Fruit fly (Drosophila melanogaster) whole organism, embryonic: ENCODE measurements around the gene Jhbp1.
A peak's percentile ranks its signal among the peaks of the same experiment; 100 is the strongest.

Experiments used
- Antp ChIP-seq: fragments of 200-800 bp; sonication (Bioruptor generic); optimal IDR thresholded peaks from 3 replicates; lab custom pipeline; 2016; ENCODE audit warnings: missing biosample characterization, missing genetic modification characterization
- BEAF-32 ChIP-seq: fragments of 200-800 bp; sonication (Bioruptor generic); optimal IDR thresholded peaks from 3 replicates; lab custom pipeline; 2017; ENCODE audit warnings: missing biosample characterization, missing genetic modification characterization, mild to moderate bottlenecking, moderate library complexity, missing genetic modification reagents
- BtbVII ChIP-seq: fragments of 200-800 bp; sonication (Bioruptor generic); optimal IDR thresholded peaks from 3 replicates; lab custom pipeline; 2017; ENCODE audit warnings: missing biosample characterization, mild to moderate bottlenecking, missing genetic modification characterization
- Bteb2 ChIP-seq: fragments of 200-800 bp; sonication (Bioruptor generic); optimal IDR thresholded peaks from 2 replicates; lab custom pipeline; 2016; ENCODE audit warnings: missing biosample characterization, missing genetic modification characterization
- CG11085 ChIP-seq: fragments of 200-800 bp; sonication (Bioruptor generic); IDR thresholded peaks from 2 replicates; pipeline ENCODE4 v1.3.6; 2022; ENCODE audit warnings: missing biosample characterization, missing genetic modification characterization
- CG11247 ChIP-seq: fragments of 200-800 bp; sonication (Bioruptor generic); IDR thresholded peaks from 2 replicates; pipeline ENCODE4 v1.3.6; 2022; ENCODE audit warnings: missing biosample characterization, missing genetic modification characterization
- CG12236 ChIP-seq: fragments of 200-800 bp; sonication (Bioruptor generic); optimal IDR thresholded peaks from 2 replicates; lab custom pipeline; 2016; ENCODE audit warnings: missing biosample characterization, missing genetic modification characterization
- CG15514 ChIP-seq: fragments of 200-800 bp; sonication (Bioruptor generic); optimal IDR thresholded peaks from 3 replicates; lab custom pipeline; 2017; ENCODE audit warnings: missing biosample characterization, missing genetic modification characterization, mild to moderate bottlenecking, moderate library complexity, missing genetic modification reagents
- CG15601 ChIP-seq: fragments of 200-800 bp; sonication (Bioruptor generic); optimal IDR thresholded peaks from 3 replicates; lab custom pipeline; 2019; ENCODE audit warnings: missing biosample characterization, mild to moderate bottlenecking, missing genetic modification characterization, moderate library complexity
- CG17359 ChIP-seq: fragments of 200-800 bp; sonication (Bioruptor generic); optimal IDR thresholded peaks from 3 replicates; lab custom pipeline; 2018; ENCODE audit warnings: missing biosample characterization, mild to moderate bottlenecking, missing genetic modification characterization, moderate library complexity
- CG17612 ChIP-seq: fragments of 200-800 bp; sonication (Bioruptor generic); IDR thresholded peaks from 2 replicates; pipeline ENCODE4 v1.3.6; 2022; ENCODE audit warnings: missing biosample characterization, missing genetic modification characterization
- CG17912 ChIP-seq: fragments of 200-800 bp; sonication (Bioruptor generic); optimal IDR thresholded peaks from 2 replicates; lab custom pipeline; 2018; ENCODE audit warnings: missing biosample characterization, mild to moderate bottlenecking, missing genetic modification characterization
- CG18476 ChIP-seq: fragments of 200-800 bp; sonication (Bioruptor generic); optimal IDR thresholded peaks from 2 replicates; lab custom pipeline; 2016; ENCODE audit warnings: missing biosample characterization, mild to moderate bottlenecking, missing genetic modification characterization
- CG31441 ChIP-seq: fragments of 200-800 bp; sonication (Bioruptor generic); IDR thresholded peaks from 2 replicates; pipeline ENCODE4 v1.3.6; 2022; ENCODE audit warnings: missing biosample characterization, missing genetic modification characterization
- CG32767 ChIP-seq: fragments of 200-800 bp; sonication (Bioruptor generic); IDR thresholded peaks from 2 replicates; pipeline ENCODE4 v1.3.6; 2022; ENCODE audit warnings: missing biosample characterization, missing genetic modification characterization
- CG3847 ChIP-seq: fragments of 200-800 bp; sonication (Bioruptor generic); IDR thresholded peaks from 2 replicates; pipeline ENCODE4 v1.3.6; 2022; ENCODE audit warnings: missing biosample characterization, missing genetic modification characterization
- CG6175 ChIP-seq: fragments of 200-800 bp; sonication (Bioruptor generic); IDR thresholded peaks from 3 replicates; pipeline ENCODE4 v1.3.6; 2022; ENCODE audit warnings: missing biosample characterization, missing genetic modification characterization
- CG6683 ChIP-seq: fragments of 200-800 bp; sonication (Bioruptor generic); optimal IDR thresholded peaks from 2 replicates; lab custom pipeline; 2017; ENCODE audit warnings: missing biosample characterization, mild to moderate bottlenecking, missing genetic modification characterization, missing genetic modification reagents
- CG7839 ChIP-seq: fragments of 200-800 bp; sonication (Bioruptor generic); optimal IDR thresholded peaks from 3 replicates; lab custom pipeline; 2018; ENCODE audit warnings: missing biosample characterization, mild to moderate bottlenecking, missing genetic modification characterization, moderate library complexity
- CG7963 ChIP-seq: fragments of 200-800 bp; sonication (Bioruptor generic); IDR thresholded peaks from 3 replicates; pipeline ENCODE4 v1.3.6; 2022; ENCODE audit warnings: missing biosample characterization, missing genetic modification characterization; ENCODE audit not compliant: partially characterized antibody
- CG9215 ChIP-seq: fragments of 200-800 bp; sonication (Bioruptor generic); IDR thresholded peaks from 2 replicates; pipeline ENCODE4 v1.3.6; 2022; ENCODE audit warnings: missing biosample characterization, missing genetic modification characterization
- CG9932 ChIP-seq: fragments of 200-800 bp; sonication (Bioruptor generic); IDR thresholded peaks from 2 replicates; pipeline ENCODE4 v1.3.6; 2022; ENCODE audit warnings: missing biosample characterization, missing genetic modification characterization
- CHES-1-like ChIP-seq: fragments of 200-800 bp; sonication (Bioruptor generic); optimal IDR thresholded peaks from 2 replicates; lab custom pipeline; 2016; ENCODE audit warnings: missing biosample characterization, missing genetic modification characterization
- Dip2 ChIP-seq: fragments of 200-800 bp; sonication (Bioruptor generic); IDR thresholded peaks from 2 replicates; pipeline ENCODE4 v1.3.6; 2022; ENCODE audit warnings: missing biosample characterization, missing genetic modification characterization
- Drgx ChIP-seq: fragments of 200-800 bp; sonication (Bioruptor generic); IDR thresholded peaks from 2 replicates; pipeline ENCODE4 v1.3.6; 2022; ENCODE audit warnings: missing biosample characterization, missing genetic modification characterization
- Max ChIP-seq: fragments of 200-800 bp; sonication (Bioruptor generic); optimal IDR thresholded peaks from 2 replicates; lab custom pipeline; 2016; ENCODE audit warnings: missing biosample characterization, mild to moderate bottlenecking, missing genetic modification characterization
- Mes4 ChIP-seq: fragments of 200-800 bp; sonication (Bioruptor generic); optimal IDR thresholded peaks from 2 replicates; lab custom pipeline; 2016; ENCODE audit warnings: missing biosample characterization, missing genetic modification characterization
- NC2α ChIP-seq: fragments of 200-800 bp; sonication (Bioruptor generic); optimal IDR thresholded peaks from 2 replicates; lab custom pipeline; 2016; ENCODE audit warnings: missing biosample characterization, missing genetic modification characterization
- NC2β ChIP-seq: fragments of 200-800 bp; sonication (Bioruptor generic); optimal IDR thresholded peaks from 2 replicates; lab custom pipeline; 2016; ENCODE audit warnings: missing biosample characterization, missing genetic modification characterization
- NK7.1 ChIP-seq: fragments of 200-800 bp; sonication (Bioruptor generic); optimal IDR thresholded peaks from 3 replicates; lab custom pipeline; 2016; ENCODE audit warnings: missing biosample characterization, missing genetic modification characterization
- Nf-YC ChIP-seq: fragments of 200-800 bp; optimal IDR thresholded peaks from 3 replicates; lab custom pipeline; 2019; ENCODE audit warnings: missing biosample characterization, mild to moderate bottlenecking, missing genetic modification characterization, moderate library complexity
- Scr ChIP-seq: fragments of 200-800 bp; sonication (Bioruptor generic); IDR thresholded peaks from 2 replicates; pipeline ENCODE4 v1.3.6; 2022; ENCODE audit warnings: missing biosample characterization, missing genetic modification characterization; ENCODE audit not compliant: partially characterized antibody
- Sox102F ChIP-seq: fragments of 200-800 bp; sonication (Bioruptor generic); optimal IDR thresholded peaks from 2 replicates; lab custom pipeline; 2018; ENCODE audit warnings: missing biosample characterization, mild to moderate bottlenecking, missing genetic modification characterization, moderate library complexity
- Trl ChIP-seq, 3 experiments: fragments of >200 bp in 2 of 3; fragments of 200-800 bp in 1 of 3; sonication (Bioruptor generic) in 1 of 3; optimal IDR thresholded peaks; 2 replicates in 1 of 3; 3 replicates in 2 of 3; lab custom pipeline; 2016 to 2017; ENCODE audit warnings: missing biosample characterization in 1 of 3, missing genetic modification characterization in 1 of 3
- abd-A ChIP-seq: fragments of 200-800 bp; sonication (Bioruptor generic); optimal IDR thresholded peaks from 3 replicates; lab custom pipeline; 2019; ENCODE audit warnings: missing biosample characterization, mild to moderate bottlenecking, missing genetic modification characterization, moderate library complexity
- ci ChIP-seq: fragments of 200-800 bp; sonication (Bioruptor generic); IDR thresholded peaks from 3 replicates; pipeline ENCODE4 v1.3.6; 2022; ENCODE audit warnings: missing biosample characterization, missing genetic modification characterization
- fru ChIP-seq: fragments of >200 bp; optimal IDR thresholded peaks from 2 replicates; lab custom pipeline; 2017
- ftz-f1 ChIP-seq: fragments of 200-800 bp; sonication (Bioruptor generic); optimal IDR thresholded peaks from 2 replicates; lab custom pipeline; 2016; ENCODE audit warnings: missing biosample characterization, missing genetic modification characterization
- gfzf ChIP-seq: fragments of 200-800 bp; sonication (Bioruptor generic); optimal IDR thresholded peaks from 2 replicates; lab custom pipeline; 2016; ENCODE audit warnings: missing biosample characterization, mild to moderate bottlenecking, missing genetic modification characterization, moderate library complexity
- luna ChIP-seq: fragments of 200-800 bp; sonication (Bioruptor generic); optimal IDR thresholded peaks from 2 replicates; lab custom pipeline; 2016; ENCODE audit warnings: missing biosample characterization, missing genetic modification characterization
- maf-S ChIP-seq: fragments of 200-800 bp; sonication (Bioruptor generic); optimal IDR thresholded peaks from 2 replicates; lab custom pipeline; 2016; ENCODE audit warnings: missing biosample characterization, missing genetic modification characterization
- phol ChIP-seq: fragments of 200-800 bp; sonication (Bioruptor generic); optimal IDR thresholded peaks from 3 replicates; lab custom pipeline; 2018; ENCODE audit warnings: missing biosample characterization, mild to moderate bottlenecking, missing genetic modification characterization, moderate library complexity
- sens ChIP-seq: fragments of 200-800 bp; sonication (Bioruptor generic); peaks from one replicate; lab custom pipeline; 2016; ENCODE audit warnings: missing biosample characterization, missing genetic modification characterization
- sima ChIP-seq: fragments of 200-800 bp; sonication (Bioruptor generic); optimal IDR thresholded peaks from 2 replicates; lab custom pipeline; 2016; ENCODE audit warnings: missing biosample characterization, missing genetic modification characterization
- tx ChIP-seq: fragments of 200-800 bp; sonication (Bioruptor generic); optimal IDR thresholded peaks from 2 replicates; lab custom pipeline; 2016; ENCODE audit warnings: missing biosample characterization, missing genetic modification characterization
- unpg ChIP-seq: fragments of 200-800 bp; sonication (Bioruptor generic); optimal IDR thresholded peaks from 3 replicates; lab custom pipeline; 2018; ENCODE audit warnings: missing biosample characterization, mild to moderate bottlenecking, missing genetic modification characterization, moderate library complexity
- vfl ChIP-seq: fragments of 200-800 bp; sonication (Bioruptor generic); optimal IDR thresholded peaks from 2 replicates; lab custom pipeline; 2016; ENCODE audit warnings: missing biosample characterization, missing genetic modification characterization
- vnd ChIP-seq: fragments of 200-800 bp; sonication (Bioruptor generic); IDR thresholded peaks from 3 replicates; pipeline ENCODE4 v1.3.6; 2022; ENCODE audit warnings: missing biosample characterization, missing genetic modification characterization; ENCODE audit not compliant: partially characterized antibody
- vvl ChIP-seq: fragments of 200-800 bp; sonication (Bioruptor generic); IDR thresholded peaks from 2 replicates; pipeline ENCODE4 v1.3.6; 2022; ENCODE audit warnings: missing biosample characterization, missing genetic modification characterization

Jhbp1 gene

DNA sequence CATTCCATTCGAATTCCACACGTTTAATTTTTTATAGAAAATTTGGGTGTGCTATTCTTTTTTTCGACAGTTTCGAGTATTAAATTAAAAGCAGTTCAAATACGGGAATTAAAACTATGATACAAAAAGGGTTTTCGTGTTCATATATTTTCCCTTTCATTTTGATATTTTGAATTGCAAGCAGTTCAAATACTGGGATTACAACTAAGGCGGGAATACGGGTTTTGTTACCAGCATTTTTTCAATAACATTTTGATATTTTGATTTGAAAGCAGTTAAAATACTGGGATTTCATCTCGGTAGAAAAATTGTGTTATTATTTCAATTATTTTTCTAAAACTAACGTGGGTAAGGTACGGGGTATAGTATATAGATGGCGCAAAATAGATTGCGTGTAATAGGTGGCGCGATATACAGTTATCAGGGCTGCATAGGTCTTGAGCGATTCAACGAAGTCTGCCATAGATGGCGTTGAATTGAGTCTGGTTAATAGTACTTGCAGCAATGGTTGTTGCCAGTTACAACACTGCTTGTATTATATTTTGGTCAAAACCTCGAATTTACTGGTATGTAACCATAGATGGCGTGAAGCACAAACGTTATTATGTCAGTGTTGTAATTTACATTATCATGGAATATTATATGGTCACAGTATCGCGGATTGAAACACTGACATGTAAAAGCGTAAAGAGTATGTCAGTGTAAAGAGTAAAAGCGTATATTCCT is 5.3 kb downstream of the Jhbp1 start (continued):
- TF ChIP-seq gfzf (GFP tag; lab: Kevin White, UChicago), result peak; percentile 34
- TF ChIP-seq CG12236 (GFP tag; lab: Kevin White, UChicago), result peak; percentile 7
- TF ChIP-seq vnd (GFP tag; lab: Robert Waterston, UW), result peak; percentile 7; the same call in 1 of the 3 replicates
- TF ChIP-seq vfl, result no peak
- no peak for TF ChIP-seq Bteb2 (GFP tag; lab: Kevin White, UChicago)
- TF ChIP-seq sens (GFP tag; lab: Kevin White, UChicago), result peak; percentile 71
- TF ChIP-seq CG9932 (GFP tag; lab: Robert Waterston, UW), result peak; percentile 78
- TF ChIP-seq unpg (GFP tag; lab: Kevin White, UChicago), result peak; percentile 27
- peak; percentile 100 for TF ChIP-seq Dip2 (GFP tag; lab: Robert Waterston, UW)
- TF ChIP-seq CG17612, result peak; percentile 51; the same call in 1 of the 2 replicates
- TF ChIP-seq NC2α (GFP tag; lab: Kevin White, UChicago), result peak; percentile 54
- TF ChIP-seq BtbVII (GFP tag; lab: Kevin White, UChicago), result no peak
- TF ChIP-seq abd-A (tag; lab: Kevin White, UChicago), result peak; percentile 60
- TF ChIP-seq CG7839 (tag; lab: Kevin White, UChicago), result peak; percentile 55
- TF ChIP-seq phol (tag; lab: Kevin White, UChicago), result peak; percentile 45
- TF ChIP-seq NC2β, result peak; percentile 66
- TF ChIP-seq sima (GFP tag; lab: Kevin White, UChicago), result no peak
- peak; percentile 25 for TF ChIP-seq maf-S (GFP tag; lab: Kevin White, UChicago)
- peak; percentile 82; the same call in 2 of the 3 replicates for TF ChIP-seq ci (GFP tag; lab: Robert Waterston, UW)
- TF ChIP-seq fru (lab: Kevin White, UChicago), result no peak
- peak; percentile 22 for TF ChIP-seq CG17359 (tag; lab: Kevin White, UChicago)
- TF ChIP-seq Scr (GFP tag; lab: Robert Waterston, UW), result peak; percentile 40; the same call in 1 of the 2 replicates
- peak; percentile 35 for TF ChIP-seq luna (GFP tag; lab: Kevin White, UChicago)
- TF ChIP-seq CHES-1-like (GFP tag; lab: Kevin White, UChicago), result peak; percentile 53
- peak; percentile 55 for TF ChIP-seq CG15514
- no peak for TF ChIP-seq CG18476 (GFP tag; lab: Kevin White, UChicago)
- peak; percentile 32 for TF ChIP-seq CG11085 (GFP tag; lab: Robert Waterston, UW)
- TF ChIP-seq CG7963 (GFP tag; lab: Robert Waterston, UW), result no peak
- TF ChIP-seq Max (GFP tag; lab: Kevin White, UChicago), result no peak
- peak; percentile 11 for TF ChIP-seq Nf-YC (tag; lab: Kevin White, UChicago)
- peak; percentile 16 for TF ChIP-seq tx (GFP tag; lab: Kevin White, UChicago)
- TF ChIP-seq CG32767 (GFP tag; lab: Robert Waterston, UW), result no peak
- peak; percentile 55 for TF ChIP-seq Sox102F
- TF ChIP-seq Antp (GFP tag; lab: Kevin White, UChicago), result peak; percentile 79
- TF ChIP-seq Drgx (GFP tag; lab: Robert Waterston, UW), result no peak
- no peak; the same call in 1 of the 2 replicates for TF ChIP-seq CG9215
- TF ChIP-seq CG6683, result peak; percentile 29
- TF ChIP-seq BEAF-32 (GFP tag; lab: Kevin White, UChicago), result peak; percentile 7
- peak; percentile 80 for TF ChIP-seq CG17912 (GFP tag; lab: Kevin White, UChicago)
- no peak for TF ChIP-seq CG6175
- peak; percentile 85 for TF ChIP-seq CG11247
- TF ChIP-seq CG15601 (tag; lab: Kevin White, UChicago), result peak; percentile 34
- TF ChIP-seq ftz-f1, result peak; percentile 12
- TF ChIP-seq vvl (GFP tag; lab: Robert Waterston, UW), result peak; percentile 73
- TF ChIP-seq Trl (optimal IDR thresholded peaks at IDR 0.05; lab: Kevin White, UChicago), result no peak
- peak; percentile 85 for TF ChIP-seq Trl (GFP tag; optimal IDR thresholded peaks at IDR 0.05; lab: Kevin White, UChicago)
- peak; percentile 49 for TF ChIP-seq NK7.1
- peak; percentile 73 for TF ChIP-seq CG3847 (GFP tag; lab: Robert Waterston, UW)
- peak; percentile 62 for TF ChIP-seq Mes4 (GFP tag; lab: Kevin White, UChicago)
- TF ChIP-seq CG31441 (GFP tag; lab: Robert Waterston, UW), result no peak
